Worm (Caenorhabditis elegans) whole organism, L1 larva: ENCODE data around the gene col-124.

Source experiments
- C04F5.9 ChIP-seq: sonication (generic microtip); optimal IDR thresholded peaks from 2 replicates; lab custom pipeline; 2016; ENCODE audit warnings: missing genetic modification characterization, missing compliant biosample characterization
- C16A3.4 ChIP-seq: fragments of 150-350 bp; optimal IDR thresholded peaks from 2 replicates; lab custom pipeline; 2014; ENCODE audit warnings: missing biosample characterization, missing genetic modification characterization
- F16B12.6 ChIP-seq: fragments of 150-350 bp; optimal IDR thresholded peaks from 2 replicates; lab custom pipeline; 2014; ENCODE audit warnings: missing biosample characterization, missing genetic modification characterization
- alr-1 ChIP-seq: fragments of 200-800 bp; sonication (Bioruptor generic); optimal IDR thresholded peaks from 2 replicates; lab custom pipeline; 2018; ENCODE audit warnings: borderline replicate concordance, mild to moderate bottlenecking, missing genetic modification characterization, missing compliant biosample characterization
- aly-2 ChIP-seq: fragments of 150-350 bp; optimal IDR thresholded peaks from 2 replicates; lab custom pipeline; 2014; ENCODE audit warnings: missing biosample characterization, missing genetic modification characterization
- blmp-1 ChIP-seq: fragments of 150-350 bp; optimal IDR thresholded peaks from 2 replicates; lab custom pipeline; 2014; ENCODE audit warnings: missing biosample characterization, missing genetic modification characterization
- ceh-63 ChIP-seq: fragments of 200-800 bp; sonication (Bioruptor generic); optimal IDR thresholded peaks from 2 replicates; lab custom pipeline; 2018; ENCODE audit warnings: mild to moderate bottlenecking, missing genetic modification characterization, missing compliant biosample characterization
- ceh-8 ChIP-seq: fragments of 200-800 bp; sonication (Bioruptor generic); optimal IDR thresholded peaks from 2 replicates; lab custom pipeline; 2018; ENCODE audit warnings: mild to moderate bottlenecking, missing genetic modification characterization, moderate library complexity, missing compliant biosample characterization
- ceh-82 ChIP-seq, 3 experiments: fragments of 150-350 bp in 1 of 3; sonication (generic microtip) in 2 of 3; optimal IDR thresholded peaks; 2 replicates each; lab custom pipeline; 2014 to 2017; ENCODE audit warnings: missing biosample characterization in 3 of 3, missing genetic modification characterization in 3 of 3
- ceh-90 ChIP-seq: sonication (generic microtip); optimal IDR thresholded peaks from 2 replicates; lab custom pipeline; 2016; ENCODE audit warnings: missing genetic modification characterization, missing compliant biosample characterization
- efl-1 ChIP-seq, 4 experiments: fragments of 150-350 bp; optimal IDR thresholded peaks in 3 of 4; peaks in 1 of 4; 1 replicate in 1 of 4; 2 replicates in 3 of 4; lab custom pipeline; 2014; ENCODE audit warnings: missing biosample characterization in 2 of 4, missing genetic modification characterization in 2 of 4, missing genetic modification reagents in 2 of 4
- efl-3 ChIP-seq: fragments of 200-800 bp; sonication (Bioruptor generic); optimal IDR thresholded peaks from 2 replicates; lab custom pipeline; 2018; ENCODE audit warnings: mild to moderate bottlenecking, missing genetic modification characterization, missing compliant biosample characterization
- egl-27 ChIP-seq, 2 experiments: fragments of 150-350 bp in 1 of 2; sonication (generic microtip); optimal IDR thresholded peaks; 3 replicates each; lab custom pipeline; 2017 to 2018; ENCODE audit warnings: missing biosample characterization in 2 of 2, missing genetic modification characterization in 2 of 2, missing genetic modification reagents in 2 of 2
- elt-2 ChIP-seq: sonication (generic microtip); optimal IDR thresholded peaks from 2 replicates; lab custom pipeline; 2016; ENCODE audit warnings: missing genetic modification characterization, mild to moderate bottlenecking, inconsistent platforms, missing compliant biosample characterization, missing genetic modification reagents
- elt-3 ChIP-seq, 6 experiments: fragments of 150-350 bp in 1 of 6; sonication (generic microtip); optimal IDR thresholded peaks; 2 replicates each; lab custom pipeline; 2017 to 2018; ENCODE audit warnings: missing biosample characterization in 6 of 6, missing genetic modification characterization in 6 of 6, inconsistent platforms in 1 of 6
- ets-5 ChIP-seq: fragments of 200-800 bp; sonication (Bioruptor generic); IDR thresholded peaks from 2 replicates; pipeline ENCODE4 v1.3.6; 2022; ENCODE audit warnings: missing genetic modification characterization, missing compliant biosample characterization
- fkh-10 ChIP-seq: sonication (generic microtip); optimal IDR thresholded peaks from 2 replicates; lab custom pipeline; 2017; ENCODE audit warnings: missing biosample characterization, missing genetic modification reagents, missing genetic modification characterization
- fkh-4 ChIP-seq: sonication (generic microtip); optimal IDR thresholded peaks from 2 replicates; lab custom pipeline; 2016; ENCODE audit warnings: missing compliant biosample characterization, missing genetic modification characterization, borderline replicate concordance
- isw-1 ChIP-seq: fragments of 200-800 bp; sonication (Bioruptor generic); IDR thresholded peaks from 2 replicates; pipeline ENCODE4 v1.3.6; 2022; ENCODE audit warnings: missing genetic modification characterization, missing compliant biosample characterization
- jun-1 ChIP-seq: fragments of 150-350 bp; optimal IDR thresholded peaks from 2 replicates; lab custom pipeline; 2014; ENCODE audit warnings: missing biosample characterization, missing genetic modification reagents, missing genetic modification characterization
- lin-13 ChIP-seq: fragments of 150-350 bp; optimal IDR thresholded peaks from 2 replicates; lab custom pipeline; 2014; ENCODE audit warnings: missing biosample characterization, missing genetic modification reagents, missing genetic modification characterization
- lin-15B ChIP-seq: fragments of 150-350 bp; sonication (generic microtip); optimal IDR thresholded peaks from 3 replicates; lab custom pipeline; 2014; ENCODE audit warnings: missing biosample characterization, missing genetic modification characterization
- lin-35 ChIP-seq, 2 experiments: fragments of 150-350 bp; optimal IDR thresholded peaks; 2 replicates each; lab custom pipeline; 2014; ENCODE audit warnings: missing biosample characterization in 2 of 2, missing genetic modification characterization in 2 of 2, missing genetic modification reagents in 2 of 2
- lin-39 ChIP-seq: fragments of 150-350 bp; optimal IDR thresholded peaks from 2 replicates; lab custom pipeline; 2014; ENCODE audit warnings: missing biosample characterization, missing genetic modification reagents, missing genetic modification characterization
- lir-3 ChIP-seq: sonication (generic microtip); optimal IDR thresholded peaks from 2 replicates; lab custom pipeline; 2016; ENCODE audit warnings: mild to moderate bottlenecking, missing genetic modification characterization, moderate library complexity, missing compliant biosample characterization; ENCODE audit not compliant: poor library complexity
- lsy-2 ChIP-seq, 2 experiments: fragments of 150-350 bp; optimal IDR thresholded peaks; 2 replicates each; lab custom pipeline; 2014; ENCODE audit warnings: missing biosample characterization in 2 of 2, missing genetic modification characterization in 2 of 2
- mab-9 ChIP-seq: fragments of 200-800 bp; sonication (Bioruptor generic); IDR thresholded peaks from 2 replicates; pipeline ENCODE4 v1.3.6; 2022; ENCODE audit warnings: missing genetic modification reagents, missing genetic modification characterization, missing compliant biosample characterization
- mdl-1 ChIP-seq, 2 experiments: fragments of 150-350 bp; optimal IDR thresholded peaks; 2 replicates each; lab custom pipeline; 2014 to 2017; ENCODE audit warnings: missing biosample characterization in 2 of 2, missing genetic modification characterization in 2 of 2, inconsistent platforms in 1 of 2
- mef-2 ChIP-seq: fragments of 150-350 bp; optimal IDR thresholded peaks from 2 replicates; lab custom pipeline; 2014; ENCODE audit warnings: missing biosample characterization, missing genetic modification characterization
- nhr-11 ChIP-seq: fragments of 150-350 bp; optimal IDR thresholded peaks from 2 replicates; lab custom pipeline; 2014; ENCODE audit warnings: missing biosample characterization, missing genetic modification characterization
- nhr-12 ChIP-seq: sonication (generic microtip); optimal IDR thresholded peaks from 2 replicates; lab custom pipeline; 2017; ENCODE audit warnings: missing biosample characterization, missing genetic modification characterization
- nhr-237 ChIP-seq: fragments of 150-350 bp; optimal IDR thresholded peaks from 2 replicates; lab custom pipeline; 2014; ENCODE audit warnings: missing biosample characterization, missing genetic modification characterization
- nhr-76 ChIP-seq: sonication (generic microtip); optimal IDR thresholded peaks from 2 replicates; lab custom pipeline; 2017; ENCODE audit warnings: missing biosample characterization, missing genetic modification characterization
- nhr-77 ChIP-seq: fragments of 150-350 bp; optimal IDR thresholded peaks from 2 replicates; lab custom pipeline; 2014; ENCODE audit warnings: missing biosample characterization, missing genetic modification characterization
- nhr-84 ChIP-seq: sonication (generic microtip); optimal IDR thresholded peaks from 2 replicates; lab custom pipeline; 2017; ENCODE audit warnings: missing biosample characterization, missing genetic modification characterization
- nhr-85 ChIP-seq: sonication (generic microtip); peaks from one replicate; lab custom pipeline; 2016; ENCODE audit warnings: missing genetic modification characterization, inconsistent platforms, missing compliant biosample characterization
- nhr-90 ChIP-seq: sonication (generic microtip); optimal IDR thresholded peaks from 2 replicates; lab custom pipeline; 2016; ENCODE audit warnings: mild to moderate bottlenecking, missing genetic modification characterization, missing compliant biosample characterization; ENCODE audit not compliant: poor library complexity
- pag-3 ChIP-seq: sonication (generic microtip); optimal IDR thresholded peaks from 2 replicates; lab custom pipeline; 2017; ENCODE audit warnings: missing genetic modification characterization, mild to moderate bottlenecking, missing compliant biosample characterization, antibody characterized with exemption, borderline replicate concordance; ENCODE audit not compliant: insufficient read depth
- pqm-1 ChIP-seq: sonication (generic microtip); optimal IDR thresholded peaks from 3 replicates; lab custom pipeline; 2017; ENCODE audit warnings: missing biosample characterization, missing genetic modification characterization
- snu-23 ChIP-seq: sonication (generic microtip); optimal IDR thresholded peaks from 2 replicates; lab custom pipeline; 2016; ENCODE audit warnings: missing genetic modification characterization, missing compliant biosample characterization
- sup-37 ChIP-seq: fragments of 200-800 bp; sonication (Bioruptor generic); optimal IDR thresholded peaks from 2 replicates; lab custom pipeline; 2018; ENCODE audit warnings: mild to moderate bottlenecking, missing genetic modification characterization, missing compliant biosample characterization
- swsn-7 ChIP-seq: sonication (generic microtip); optimal IDR thresholded peaks from 2 replicates; lab custom pipeline; 2016; ENCODE audit warnings: missing genetic modification characterization, missing compliant biosample characterization
- unc-30 ChIP-seq: sonication (generic microtip); optimal IDR thresholded peaks from 2 replicates; lab custom pipeline; 2017; ENCODE audit warnings: missing biosample characterization, missing genetic modification characterization
- unc-62 ChIP-seq: fragments of 150-350 bp; optimal IDR thresholded peaks from 2 replicates; lab custom pipeline; 2014; ENCODE audit warnings: missing biosample characterization, missing genetic modification reagents, missing genetic modification characterization
- xbp-1 ChIP-seq: sonication (generic microtip); optimal IDR thresholded peaks from 2 replicates; lab custom pipeline; 2016; ENCODE audit warnings: missing genetic modification characterization, missing compliant biosample characterization
- zag-1 ChIP-seq: fragments of 150-350 bp; optimal IDR thresholded peaks from 2 replicates; lab custom pipeline; 2014; ENCODE audit warnings: missing biosample characterization, missing genetic modification characterization
- zip-4 ChIP-seq: fragments of 200-800 bp; sonication (Bioruptor generic); optimal IDR thresholded peaks from 2 replicates; lab custom pipeline; 2018; ENCODE audit warnings: mild to moderate bottlenecking, missing genetic modification characterization, moderate library complexity, missing compliant biosample characterization
- ztf-4 ChIP-seq: fragments of 150-350 bp; optimal IDR thresholded peaks from 2 replicates; lab custom pipeline; 2014; ENCODE audit warnings: missing biosample characterization, missing genetic modification characterization

col-124 gene

DNA sequence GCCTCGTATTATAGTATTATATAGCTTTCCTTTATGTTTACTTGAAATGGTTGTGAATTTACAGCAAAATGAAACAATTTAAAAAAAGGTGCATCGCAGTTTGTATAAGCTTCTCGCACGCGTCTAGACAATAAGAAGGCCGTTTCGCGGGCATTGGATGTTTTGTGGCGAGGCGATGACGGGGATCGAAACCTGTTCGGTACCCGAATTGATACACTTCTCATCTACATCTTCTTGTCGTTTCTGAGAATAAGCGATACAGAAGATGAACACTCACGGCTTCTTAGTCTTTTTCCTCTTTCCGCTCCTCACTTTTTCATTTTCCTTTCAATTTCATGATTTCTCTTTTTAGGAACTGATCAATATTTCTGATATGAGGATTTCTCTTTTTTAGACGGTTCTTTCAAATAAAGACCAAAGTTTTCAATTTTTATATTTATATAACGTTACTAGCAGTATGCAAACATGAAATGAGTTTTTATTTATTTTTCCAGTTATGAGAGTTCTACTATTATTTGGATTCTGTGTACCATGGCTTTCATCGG, 29.5 kb downstream of the col-124 start, which contains the start of gene F01G10.10:
Gene F01G10.10 (plus strand): TSS at position 495 of the 545 bp plus-strand sequence.
- TF ChIP-seq alr-1 (no peak), unc-30 (no peak), ceh-90 (tag; lab: Kevin White, UChicago) (no peak), elt-3 (tag; optimal IDR thresholded peaks at IDR 0.05; lab: Kevin White, UChicago) (no peak), ets-5 (no peak), lin-15B (tag; lab: Kevin White, UChicago) (no peak), nhr-90 (tag; lab: Kevin White, UChicago) (peak; percentile 37), aly-2 (peak; percentile 54), lsy-2 (tag; optimal IDR thresholded peaks at IDR 0.05; lab: Kevin White, UChicago) (no peak), C04F5.9 (tag; lab: Kevin White, UChicago) (no peak), C16A3.4 (tag; lab: Kevin White, UChicago) (no peak), swsn-7 (tag; lab: Kevin White, UChicago) (no peak), elt-2 (tag; lab: Kevin White, UChicago) (peak; percentile 39), lin-35 (GFP tag; optimal IDR thresholded peaks at IDR 0.05; lab: Kevin White, UChicago) (peak in 1 of 2 experiments; percentile 25), egl-27 (tag; optimal IDR thresholded peaks at IDR 0.05; lab: Kevin White, UChicago) (no peak), blmp-1 (tag; lab: Kevin White, UChicago) (peak; percentile 89), pqm-1 (no peak), zag-1 (tag; lab: Kevin White, UChicago) (no peak), nhr-84 (no peak), mdl-1 (tag; optimal IDR thresholded peaks at IDR 0.05; lab: Kevin White, UChicago) (no peak)

DNA sequence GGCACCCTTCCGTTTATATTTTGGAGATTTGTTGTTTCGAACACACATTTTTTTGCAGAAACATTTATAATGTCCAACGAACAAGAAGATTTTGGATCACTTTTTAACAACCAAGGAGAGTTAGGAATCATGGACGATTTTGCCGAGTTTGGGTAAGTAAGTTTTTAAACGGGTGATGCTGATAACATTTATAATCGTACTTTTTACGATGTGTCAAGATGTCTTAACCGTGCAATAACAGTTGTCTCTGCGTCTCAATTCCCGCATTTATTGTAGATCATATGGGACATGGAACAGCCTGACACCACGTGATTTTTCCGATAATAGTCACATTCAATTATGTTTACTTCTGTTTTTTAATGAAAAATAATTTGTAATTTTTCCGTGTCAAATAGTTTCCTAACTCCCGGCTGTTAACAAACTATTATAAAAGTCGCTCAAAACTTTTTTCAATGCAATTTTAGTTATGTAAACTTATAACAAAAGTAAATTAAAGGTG, 34.4 kb downstream of the col-124 start, which contains the start of gene daf-14:
Gene daf-14 (plus strand): TSS at position 51 of the 499 bp plus-strand sequence.
- TF ChIP-seq blmp-1 (tag; lab: Kevin White, UChicago) (peak; percentile 19), ceh-63 (no peak), mef-2 (tag; lab: Kevin White, UChicago) (no peak), nhr-76 (tag; lab: Kevin White, UChicago) (no peak), nhr-237 (tag; lab: Kevin White, UChicago) (no peak), mdl-1 (tag; optimal IDR thresholded peaks at IDR 0.05; lab: Kevin White, UChicago) (peak in 1 of 2 experiments; percentile 9), nhr-12 (tag; lab: Kevin White, UChicago) (no peak), efl-1 (optimal IDR thresholded peaks at IDR 0.05; lab: Kevin White, UChicago) (no peak), efl-1 (GFP tag; optimal IDR thresholded peaks at IDR 0.05 in 1 of 2; lab: Kevin White, UChicago) (peak in 1 of 2 experiments; percentile 72), xbp-1 (tag; lab: Kevin White, UChicago) (no peak), nhr-85 (peak; percentile 81), sup-37 (GFP tag; lab: Kevin White, UChicago) (no peak), lin-39 (tag; lab: Kevin White, UChicago) (no peak), elt-3 (tag; optimal IDR thresholded peaks at IDR 0.05; lab: Kevin White, UChicago) (peak in 2 of 6 experiments; percentile 4 to 36), zip-4 (GFP tag; lab: Kevin White, UChicago) (no peak), isw-1 (GFP tag; lab: Robert Waterston, UW) (no peak), unc-62 (no peak), lir-3 (tag; lab: Kevin White, UChicago) (no peak), F16B12.6 (tag; lab: Kevin White, UChicago) (no peak), ceh-8 (GFP tag; lab: Kevin White, UChicago) (no peak), nhr-11 (no peak), C04F5.9 (tag; lab: Kevin White, UChicago) (no peak), lin-13 (no peak), lsy-2 (tag; optimal IDR thresholded peaks at IDR 0.05; lab: Kevin White, UChicago) (peak in 1 of 2 experiments; percentile 0), nhr-77 (no peak), efl-3 (no peak), fkh-4 (tag; lab: Kevin White, UChicago) (no peak), lin-35 (GFP tag; optimal IDR thresholded peaks at IDR 0.05; lab: Kevin White, UChicago) (peak; percentile 30 to 84), swsn-7 (tag; lab: Kevin White, UChicago) (no peak), fkh-10 (GFP tag; lab: Kevin White, UChicago) (no peak), ztf-4 (no peak), jun-1 (tag; lab: Kevin White, UChicago) (no peak), snu-23 (GFP tag; lab: Kevin White, UChicago) (peak; percentile 31), pag-3 (tag; lab: Kevin White, UChicago) (no peak), ceh-82 (tag; optimal IDR thresholded peaks at IDR 0.05; lab: Kevin White, UChicago) (no peak), mab-9 (no peak), aly-2 (no peak), egl-27 (tag; optimal IDR thresholded peaks at IDR 0.05; lab: Kevin White, UChicago) (no peak), elt-2 (tag; lab: Kevin White, UChicago) (peak; percentile 22), C16A3.4 (tag; lab: Kevin White, UChicago) (no peak)
